Fruit fly (Drosophila melanogaster) whole organism, embryonic: ENCODE data around the gene ssp3.

ENCODE experiments used
- Abd-B ChIP-seq: fragments of 200-800 bp; sonication (Bioruptor generic); optimal IDR thresholded peaks from 2 replicates; lab custom pipeline; 2018; ENCODE audit warnings: missing biosample characterization, mild to moderate bottlenecking, missing genetic modification characterization, moderate library complexity
- Antp ChIP-seq: fragments of 200-800 bp; sonication (Bioruptor generic); optimal IDR thresholded peaks from 3 replicates; lab custom pipeline; 2016; ENCODE audit warnings: missing biosample characterization, missing genetic modification characterization
- Atf6 ChIP-seq: fragments of 200-800 bp; sonication (Bioruptor generic); IDR thresholded peaks from 2 replicates; pipeline ENCODE4 v1.3.6; 2022; ENCODE audit warnings: missing biosample characterization, missing genetic modification characterization
- CG10321 ChIP-seq: fragments of 200-800 bp; sonication (Bioruptor generic); IDR thresholded peaks from 2 replicates; pipeline ENCODE4 v1.3.6; 2022; ENCODE audit warnings: missing biosample characterization, missing genetic modification characterization
- CG10431 ChIP-seq: fragments of 200-800 bp; sonication (Bioruptor generic); optimal IDR thresholded peaks from 3 replicates; lab custom pipeline; 2018; ENCODE audit warnings: missing biosample characterization, mild to moderate bottlenecking, missing genetic modification characterization
- CG11398 ChIP-seq: fragments of 200-800 bp; sonication (Bioruptor generic); optimal IDR thresholded peaks from 2 replicates; lab custom pipeline; 2016; ENCODE audit warnings: missing biosample characterization, missing genetic modification characterization
- CG1233 ChIP-seq: fragments of 200-800 bp; sonication (Bioruptor generic); optimal IDR thresholded peaks from 4 replicates; lab custom pipeline; 2018; ENCODE audit warnings: missing biosample characterization, mild to moderate bottlenecking, missing genetic modification characterization
- CG13775 ChIP-seq: fragments of 200-800 bp; sonication (Bioruptor generic); optimal IDR thresholded peaks from 3 replicates; lab custom pipeline; 2017; ENCODE audit warnings: missing biosample characterization, mild to moderate bottlenecking, missing genetic modification characterization
- CG17385 ChIP-seq: fragments of 200-800 bp; sonication (Bioruptor generic); optimal IDR thresholded peaks from 3 replicates; lab custom pipeline; 2018; ENCODE audit warnings: missing biosample characterization, mild to moderate bottlenecking, missing genetic modification characterization
- CG17829 ChIP-seq: fragments of 200-800 bp; optimal IDR thresholded peaks from 2 replicates; lab custom pipeline; 2019; ENCODE audit warnings: missing biosample characterization, mild to moderate bottlenecking, missing genetic modification characterization, moderate library complexity
- CG1832 ChIP-seq: fragments of 200-800 bp; sonication (Bioruptor generic); optimal IDR thresholded peaks from 2 replicates; lab custom pipeline; 2017; ENCODE audit warnings: missing biosample characterization, mild to moderate bottlenecking, missing genetic modification characterization, inconsistent platforms
- CG18619 ChIP-seq: fragments of 200-800 bp; sonication (Bioruptor generic); optimal IDR thresholded peaks from 3 replicates; lab custom pipeline; 2017; ENCODE audit warnings: missing biosample characterization, mild to moderate bottlenecking, missing genetic modification characterization
- CG2712 ChIP-seq: fragments of 200-800 bp; optimal IDR thresholded peaks from 3 replicates; lab custom pipeline; 2019; ENCODE audit warnings: missing biosample characterization, mild to moderate bottlenecking, missing genetic modification characterization, moderate library complexity
- CG30431 ChIP-seq: fragments of 200-800 bp; sonication (Bioruptor generic); optimal IDR thresholded peaks from 2 replicates; lab custom pipeline; 2017; ENCODE audit warnings: missing biosample characterization, missing genetic modification characterization
- CG32532 ChIP-seq: fragments of 200-800 bp; sonication (Bioruptor generic); IDR thresholded peaks from 2 replicates; pipeline ENCODE4 v1.3.6; 2022; ENCODE audit warnings: missing biosample characterization, missing genetic modification characterization
- CG3281 ChIP-seq: fragments of 200-800 bp; sonication (Bioruptor generic); optimal IDR thresholded peaks from 3 replicates; lab custom pipeline; 2017; ENCODE audit warnings: missing biosample characterization, mild to moderate bottlenecking, missing genetic modification characterization
- CG34224 ChIP-seq: fragments of 200-800 bp; sonication (Bioruptor generic); IDR thresholded peaks from 3 replicates; pipeline ENCODE4 v1.3.6; 2022; ENCODE audit warnings: missing biosample characterization, missing genetic modification characterization; ENCODE audit not compliant: partially characterized antibody
- CG34422 ChIP-seq: fragments of 200-800 bp; sonication (Bioruptor generic); IDR thresholded peaks from 3 replicates; pipeline ENCODE4 v1.3.6; 2022; ENCODE audit warnings: missing biosample characterization, missing genetic modification characterization
- CG3838 ChIP-seq: fragments of 200-800 bp; sonication (Bioruptor generic); optimal IDR thresholded peaks from 3 replicates; lab custom pipeline; 2016; ENCODE audit warnings: missing biosample characterization, missing genetic modification characterization
- CG4328 ChIP-seq: fragments of 200-800 bp; sonication (Bioruptor generic); optimal IDR thresholded peaks from 3 replicates; lab custom pipeline; 2017; ENCODE audit warnings: missing biosample characterization, missing genetic modification reagents, missing genetic modification characterization
- CG8281 ChIP-seq: fragments of 200-800 bp; sonication (Bioruptor generic); optimal IDR thresholded peaks from 2 replicates; lab custom pipeline; 2018; ENCODE audit warnings: missing biosample characterization, mild to moderate bottlenecking, missing genetic modification characterization, moderate library complexity
- CoRest ChIP-seq: fragments of 200-800 bp; sonication (Bioruptor generic); optimal IDR thresholded peaks from 3 replicates; lab custom pipeline; 2018; ENCODE audit warnings: missing biosample characterization, mild to moderate bottlenecking, missing genetic modification characterization, moderate library complexity
- Deaf1 ChIP-seq: fragments of 200-800 bp; optimal IDR thresholded peaks from 3 replicates; lab custom pipeline; 2019; ENCODE audit warnings: missing biosample characterization, mild to moderate bottlenecking, missing genetic modification characterization, moderate library complexity
- Dfd ChIP-seq, 2 experiments: fragments of >200 bp; optimal IDR thresholded peaks; 2 replicates each; lab custom pipeline; 2017; ENCODE audit warnings: missing biosample characterization in 2 of 2, missing genetic modification characterization in 2 of 2
- Dip3 ChIP-seq: fragments of 200-800 bp; sonication (Bioruptor generic); optimal IDR thresholded peaks from 3 replicates; lab custom pipeline; 2016; ENCODE audit warnings: missing biosample characterization, missing genetic modification characterization
- Hand ChIP-seq: fragments of 200-800 bp; sonication (Bioruptor generic); optimal IDR thresholded peaks from 2 replicates; lab custom pipeline; 2017; ENCODE audit warnings: mild to moderate bottlenecking, missing biosample characterization, missing genetic modification reagents, missing genetic modification characterization
- Kr ChIP-seq: fragments of 200-800 bp; sonication (Bioruptor generic); optimal IDR thresholded peaks from 2 replicates; lab custom pipeline; 2017; ENCODE audit warnings: missing biosample characterization, mild to moderate bottlenecking, missing genetic modification characterization
- Lpt ChIP-seq: fragments of >200 bp; optimal IDR thresholded peaks from 2 replicates; lab custom pipeline; 2018; ENCODE audit warnings: missing biosample characterization, missing genetic modification characterization
- MBD-R2 ChIP-seq: fragments of 200-800 bp; sonication (Bioruptor generic); IDR thresholded peaks from 2 replicates; pipeline ENCODE4 v1.3.6; 2022; ENCODE audit warnings: missing biosample characterization, missing genetic modification characterization
- MESR4 ChIP-seq: fragments of 200-800 bp; sonication (Bioruptor generic); optimal IDR thresholded peaks from 2 replicates; lab custom pipeline; 2018; ENCODE audit warnings: missing biosample characterization, mild to moderate bottlenecking, missing genetic modification characterization, moderate library complexity
- NFAT ChIP-seq: fragments of 200-800 bp; sonication (Bioruptor generic); IDR thresholded peaks from 2 replicates; pipeline ENCODE4 v1.3.6; 2022; ENCODE audit warnings: missing biosample characterization, missing genetic modification characterization
- Oli ChIP-seq: fragments of 200-800 bp; sonication (Bioruptor generic); optimal IDR thresholded peaks from 2 replicates; lab custom pipeline; 2018; ENCODE audit warnings: missing biosample characterization, mild to moderate bottlenecking, missing genetic modification characterization, moderate library complexity
- PHDP ChIP-seq: fragments of 200-800 bp; sonication (Bioruptor generic); optimal IDR thresholded peaks from 3 replicates; lab custom pipeline; 2018; ENCODE audit warnings: missing biosample characterization, mild to moderate bottlenecking, missing genetic modification characterization, moderate library complexity
- ato ChIP-seq: fragments of 200-800 bp; sonication (Bioruptor generic); IDR thresholded peaks from 2 replicates; pipeline ENCODE4 v1.3.6; 2022; ENCODE audit warnings: missing biosample characterization, missing genetic modification characterization; ENCODE audit not compliant: partially characterized antibody
- br ChIP-seq: fragments of >200 bp; optimal IDR thresholded peaks from 2 replicates; lab custom pipeline; 2017
- chif ChIP-seq, 2 experiments: fragments of 200-800 bp; sonication (Bioruptor generic); optimal IDR thresholded peaks; 3 replicates each; lab custom pipeline; 2016; ENCODE audit warnings: missing biosample characterization in 2 of 2, missing genetic modification characterization in 2 of 2
- crp ChIP-seq, 2 experiments: fragments of 200-800 bp; sonication (Bioruptor generic); optimal IDR thresholded peaks; 2 replicates in 1 of 2; 3 replicates in 1 of 2; lab custom pipeline; 2017; ENCODE audit warnings: missing biosample characterization in 2 of 2, missing genetic modification characterization in 2 of 2, mild to moderate bottlenecking in 1 of 2, moderate library complexity in 1 of 2
- ewg ChIP-seq: fragments of 200-800 bp; sonication (Bioruptor generic); optimal IDR thresholded peaks from 3 replicates; lab custom pipeline; 2017; ENCODE audit warnings: mild to moderate bottlenecking, missing biosample characterization, missing genetic modification reagents, missing genetic modification characterization
- gcm2 ChIP-seq: fragments of 200-800 bp; sonication (Bioruptor generic); optimal IDR thresholded peaks from 2 replicates; lab custom pipeline; 2016; ENCODE audit warnings: missing biosample characterization, missing genetic modification characterization
- grn ChIP-seq: fragments of 200-800 bp; sonication (Bioruptor generic); optimal IDR thresholded peaks from 3 replicates; lab custom pipeline; 2017; ENCODE audit warnings: missing biosample characterization, missing genetic modification characterization
- gsb-n ChIP-seq: fragments of 200-800 bp; sonication (Bioruptor generic); optimal IDR thresholded peaks from 3 replicates; lab custom pipeline; 2018; ENCODE audit warnings: missing biosample characterization, mild to moderate bottlenecking, missing genetic modification characterization
- ham ChIP-seq: fragments of 200-800 bp; sonication (Bioruptor generic); IDR thresholded peaks from 2 replicates; pipeline ENCODE4 v1.3.6; 2022; ENCODE audit warnings: missing biosample characterization, missing genetic modification characterization
- insv ChIP-seq, 2 experiments: fragments of 200-800 bp; sonication (Bioruptor generic); optimal IDR thresholded peaks; 3 replicates each; lab custom pipeline; 2016 to 2018; ENCODE audit warnings: missing biosample characterization in 2 of 2, missing genetic modification characterization in 2 of 2
- inv ChIP-seq: fragments of 200-800 bp; sonication (Bioruptor generic); IDR thresholded peaks from 2 replicates; pipeline ENCODE4 v1.3.6; 2022; ENCODE audit warnings: missing biosample characterization, missing genetic modification characterization; ENCODE audit not compliant: partially characterized antibody
- mam ChIP-seq: fragments of 200-800 bp; sonication (Bioruptor generic); optimal IDR thresholded peaks from 3 replicates; lab custom pipeline; 2016; ENCODE audit warnings: missing biosample characterization, missing genetic modification characterization
- nmo ChIP-seq: fragments of 200-800 bp; sonication (Bioruptor generic); optimal IDR thresholded peaks from 2 replicates; lab custom pipeline; 2018; ENCODE audit warnings: missing biosample characterization, mild to moderate bottlenecking, missing genetic modification characterization, moderate library complexity
- repo ChIP-seq: fragments of 200-800 bp; sonication (Bioruptor generic); optimal IDR thresholded peaks from 2 replicates; lab custom pipeline; 2016; ENCODE audit warnings: missing biosample characterization, missing genetic modification characterization
- sens ChIP-seq: fragments of 200-800 bp; sonication (Bioruptor generic); peaks from one replicate; lab custom pipeline; 2016; ENCODE audit warnings: missing biosample characterization, missing genetic modification characterization
- sna ChIP-seq: fragments of 200-800 bp; sonication (Bioruptor generic); IDR thresholded peaks from 2 replicates; pipeline ENCODE4 v1.3.6; 2022; ENCODE audit warnings: missing biosample characterization, missing genetic modification characterization; ENCODE audit not compliant: partially characterized antibody
- twi ChIP-seq: fragments of 200-800 bp; optimal IDR thresholded peaks from 2 replicates; lab custom pipeline; 2019; ENCODE audit warnings: missing biosample characterization, mild to moderate bottlenecking, missing genetic modification characterization, moderate library complexity
- zfh1 ChIP-seq: fragments of 200-800 bp; sonication (Bioruptor generic); IDR thresholded peaks from 3 replicates; pipeline ENCODE4 v1.3.6; 2022; ENCODE audit warnings: missing biosample characterization, missing genetic modification characterization

The ssp3 gene

DNA sequence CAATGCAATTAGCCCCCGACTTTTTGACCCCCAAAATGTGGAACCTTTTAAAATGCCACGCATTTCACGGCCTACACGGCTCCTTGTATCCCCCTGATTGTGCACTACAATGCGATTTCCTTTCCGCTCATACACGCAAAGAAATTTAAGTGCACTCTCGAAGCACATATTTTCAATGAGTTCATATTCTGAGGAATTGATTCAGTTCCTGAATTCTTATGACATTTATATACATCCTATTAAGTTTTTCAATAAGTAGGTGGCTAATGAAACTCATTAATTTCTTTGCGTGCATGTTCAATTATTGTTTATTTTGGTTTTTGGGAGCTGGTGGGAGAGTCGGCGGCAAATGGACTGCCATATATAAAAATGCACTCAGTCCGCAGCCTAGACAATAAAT, 44.5 kb downstream of the ssp3 start (continued):
- TF ChIP-seq insv (GFP tag; optimal IDR thresholded peaks at IDR 0.05; lab: Kevin White, UChicago): no peak
- peak; percentile 72 for TF ChIP-seq Oli (tag; lab: Kevin White, UChicago)
- no peak for TF ChIP-seq Dip3 (GFP tag; lab: Kevin White, UChicago)
- TF ChIP-seq br: no peak
- TF ChIP-seq CG2712: peak; percentile 90
- peak; percentile 34 for TF ChIP-seq Abd-B (GFP tag; lab: Kevin White, UChicago)
- TF ChIP-seq Atf6: no peak
- TF ChIP-seq Deaf1 (tag; lab: Kevin White, UChicago): peak; percentile 14
- peak; percentile 8 for TF ChIP-seq CG3838 (GFP tag; lab: Kevin White, UChicago)
- TF ChIP-seq CG18619 (GFP tag; lab: Kevin White, UChicago): no peak
- no peak for TF ChIP-seq Kr (GFP tag; lab: Kevin White, UChicago)
- no peak for TF ChIP-seq CG3281 (GFP tag; lab: Kevin White, UChicago)
- TF ChIP-seq NFAT: no peak
- peak; percentile 47 for TF ChIP-seq CG10431 (GFP tag; lab: Kevin White, UChicago)
- no peak for TF ChIP-seq ham (GFP tag; lab: Robert Waterston, UW)
- peak; percentile 82 for TF ChIP-seq CG17829 (tag; lab: Kevin White, UChicago)
- no peak for TF ChIP-seq CG34224 (GFP tag; lab: Robert Waterston, UW)
- TF ChIP-seq CG30431 (GFP tag; lab: Kevin White, UChicago): peak; percentile 66
- peak; percentile 85 for TF ChIP-seq gsb-n (tag; lab: Kevin White, UChicago)
- no peak for TF ChIP-seq Lpt (GFP tag; lab: Kevin White, UChicago)
- TF ChIP-seq chif (GFP tag; optimal IDR thresholded peaks at IDR 0.05; lab: Kevin White, UChicago): peak; percentile 69 to 86
- TF ChIP-seq Dfd (GFP tag; optimal IDR thresholded peaks at IDR 0.05; lab: Kevin White, UChicago): no peak
- TF ChIP-seq CG10321 (GFP tag; lab: Robert Waterston, UW): no peak
- peak; percentile 55 for TF ChIP-seq repo (GFP tag; lab: Kevin White, UChicago)
- TF ChIP-seq sna (GFP tag; lab: Robert Waterston, UW): no peak
- peak; percentile 56 for TF ChIP-seq CG11398 (GFP tag; lab: Kevin White, UChicago)
- TF ChIP-seq CG34422 (GFP tag; lab: Robert Waterston, UW): peak; percentile 65; the same call in 2 of the 3 replicates
- peak; percentile 54 for TF ChIP-seq CG17385 (GFP tag; lab: Kevin White, UChicago)
- TF ChIP-seq Antp: peak; percentile 51
- no peak for TF ChIP-seq ato (GFP tag; lab: Robert Waterston, UW)
- TF ChIP-seq MESR4 (GFP tag; lab: Kevin White, UChicago): no peak
- no peak for TF ChIP-seq CG1832 (GFP tag; lab: Kevin White, UChicago)
- no peak for TF ChIP-seq grn (GFP tag; lab: Kevin White, UChicago)
- TF ChIP-seq CG8281: peak; percentile 34
- TF ChIP-seq MBD-R2 (GFP tag; lab: Robert Waterston, UW): no peak
- peak; percentile 82 for TF ChIP-seq zfh1
- peak; percentile 72 for TF ChIP-seq CoRest (tag; lab: Kevin White, UChicago)
- TF ChIP-seq crp (GFP tag; optimal IDR thresholded peaks at IDR 0.05; lab: Kevin White, UChicago): no peak
- TF ChIP-seq CG32532 (GFP tag; lab: Robert Waterston, UW): no peak
- TF ChIP-seq PHDP (tag; lab: Kevin White, UChicago): peak; percentile 68
- TF ChIP-seq CG1233 (GFP tag; lab: Kevin White, UChicago): peak; percentile 32
- TF ChIP-seq gcm2 (GFP tag; lab: Kevin White, UChicago): no peak
- TF ChIP-seq sens (GFP tag; lab: Kevin White, UChicago): peak; percentile 96
- TF ChIP-seq mam: peak; percentile 25
- peak; percentile 44 for TF ChIP-seq twi (tag; lab: Kevin White, UChicago)
- peak; percentile 84 for TF ChIP-seq nmo
- no peak for TF ChIP-seq Hand (GFP tag; lab: Kevin White, UChicago)
- no peak for TF ChIP-seq CG4328
- TF ChIP-seq CG13775 (GFP tag; lab: Kevin White, UChicago): peak; percentile 60
- no peak for TF ChIP-seq inv (GFP tag; lab: Robert Waterston, UW)
- peak; percentile 65 for TF ChIP-seq ewg (GFP tag; lab: Kevin White, UChicago)
